Fruit fly (Drosophila melanogaster) ovary, adult (tissue): ENCODE measurements around the gene CG7320.

ENCODE experiments used
- CG17801 ChIP-seq: fragments of 200-800 bp; optimal IDR thresholded peaks from 2 replicates; lab custom pipeline; 2019; ENCODE audit warnings: missing biosample characterization, mild to moderate bottlenecking, missing genetic modification characterization, moderate library complexity; ENCODE audit not compliant: partially characterized antibody

The CG7320 gene

DNA sequence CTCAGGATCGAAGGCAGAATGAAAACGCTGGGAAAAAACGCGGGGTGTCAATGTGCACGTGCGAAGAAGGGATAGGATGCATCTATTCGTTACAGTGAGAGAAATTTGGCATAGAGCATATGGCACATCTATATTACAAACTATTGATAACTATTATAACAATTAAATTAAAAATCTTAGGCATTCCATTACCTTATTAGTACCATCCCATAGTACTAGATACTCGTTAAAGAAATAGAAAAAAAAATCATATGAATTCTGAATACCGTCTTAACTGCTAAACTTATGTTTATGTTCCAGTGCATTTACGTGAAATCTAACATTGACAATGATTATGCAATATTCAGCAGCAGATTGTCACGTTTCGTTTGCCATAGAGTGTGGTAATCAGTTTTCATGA lies 1.1 kb upstream of the CG7320 start:
- TF ChIP-seq CG17801 (GFP tag; lab: Kevin White, UChicago), result no peak

DNA sequence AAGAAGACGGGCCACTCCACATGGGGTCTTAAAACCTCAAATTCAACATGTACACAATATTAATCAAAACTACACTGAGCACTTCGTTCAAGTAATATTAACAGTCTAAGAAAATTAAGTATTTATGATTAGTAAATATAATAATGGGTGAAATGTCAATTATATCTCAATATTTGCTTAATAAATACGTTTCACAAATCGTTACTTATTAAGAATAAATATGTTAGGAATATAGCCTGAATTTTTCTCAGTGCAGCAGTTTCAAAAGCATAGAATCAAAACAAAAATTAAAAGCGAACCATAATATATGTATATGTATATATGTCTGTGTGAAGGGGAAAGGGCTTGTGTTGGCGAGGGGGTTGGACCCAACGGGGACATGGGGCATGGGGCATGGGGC lies 2.7 kb downstream of the CG7320 start:
- TF ChIP-seq CG17801 (GFP tag; lab: Kevin White, UChicago), result no peak

DNA sequence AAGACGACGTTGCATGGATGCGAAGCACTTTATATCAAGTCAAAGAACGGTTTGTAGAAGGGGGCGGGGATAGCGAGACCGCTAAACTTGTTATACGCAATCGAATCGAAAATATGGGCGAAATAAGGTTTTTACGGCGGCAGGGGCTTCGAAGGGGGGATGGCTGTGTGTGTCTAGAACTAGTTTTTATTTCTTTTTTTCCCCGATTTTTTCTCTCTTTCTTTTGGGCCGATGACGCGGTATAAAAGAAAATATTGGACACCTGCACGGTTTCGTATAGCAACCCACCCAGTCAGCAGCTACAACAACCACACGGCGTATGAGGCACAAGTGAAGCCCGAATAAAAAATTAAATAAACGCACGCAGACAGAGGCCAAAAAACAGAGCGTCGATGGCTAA lies 3.1 kb downstream of the CG7320 start:
- TF ChIP-seq CG17801 (GFP tag; lab: Kevin White, UChicago), result no peak

dm6 chr3L:18205516-18205915 lies 4.2 kb downstream of the CG7320 start:
- no peak for TF ChIP-seq CG17801 (GFP tag; lab: Kevin White, UChicago)

- TF ChIP-seq CG17801 (GFP tag; lab: Kevin White, UChicago), result no peak
These were observed 11.0 kb downstream of the CG7320 start for dm6 chr3L:18212237-18212653.

DNA sequence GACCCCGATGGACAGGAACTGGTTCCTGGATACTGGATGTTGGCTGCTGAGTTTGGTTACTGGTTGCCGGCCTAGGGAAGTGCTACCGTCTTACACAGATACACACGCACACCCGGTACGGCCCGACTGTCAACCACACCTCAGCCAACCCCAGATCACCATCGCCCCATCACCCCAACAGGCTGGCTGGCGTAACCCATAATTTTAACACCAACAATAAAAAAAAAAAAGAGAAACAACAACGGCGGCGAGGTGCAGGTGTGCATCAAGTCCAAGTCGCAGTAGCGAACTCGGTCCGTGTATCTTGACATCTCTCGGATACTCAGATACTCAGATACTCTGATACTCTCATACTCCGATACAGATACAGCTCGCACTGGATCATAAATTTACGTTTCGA lies 12.5 kb downstream of the CG7320 start:
- no peak for TF ChIP-seq CG17801 (GFP tag; lab: Kevin White, UChicago)

dm6 chr3L:18215669-18216068 lies 14.4 kb downstream of the CG7320 start:
- TF ChIP-seq CG17801 (GFP tag; lab: Kevin White, UChicago), result no peak

dm6 chr3L:18216931-18217330 lies 15.6 kb downstream of the CG7320 start:
- no peak for TF ChIP-seq CG17801 (GFP tag; lab: Kevin White, UChicago)

DNA sequence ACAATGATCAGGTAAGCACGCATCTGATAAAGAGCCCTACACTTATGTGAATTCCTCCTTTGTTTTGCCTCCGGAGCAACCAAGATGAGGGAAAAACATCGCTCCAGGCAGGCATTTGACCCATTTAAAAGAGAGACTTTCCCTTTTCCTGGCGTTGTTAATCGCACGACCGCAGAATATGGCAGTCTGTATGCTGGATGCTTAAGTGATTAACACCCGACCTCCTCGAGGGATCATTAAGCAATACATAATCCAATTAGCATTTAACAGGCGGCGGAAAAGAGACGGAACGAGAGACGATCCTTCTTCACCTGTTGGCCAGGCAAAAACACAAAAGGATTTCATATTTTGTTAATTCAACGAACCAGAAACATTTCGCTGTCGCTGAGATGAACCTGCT lies 17.2 kb downstream of the CG7320 start:
- TF ChIP-seq CG17801 (GFP tag; lab: Kevin White, UChicago), result no peak

DNA sequence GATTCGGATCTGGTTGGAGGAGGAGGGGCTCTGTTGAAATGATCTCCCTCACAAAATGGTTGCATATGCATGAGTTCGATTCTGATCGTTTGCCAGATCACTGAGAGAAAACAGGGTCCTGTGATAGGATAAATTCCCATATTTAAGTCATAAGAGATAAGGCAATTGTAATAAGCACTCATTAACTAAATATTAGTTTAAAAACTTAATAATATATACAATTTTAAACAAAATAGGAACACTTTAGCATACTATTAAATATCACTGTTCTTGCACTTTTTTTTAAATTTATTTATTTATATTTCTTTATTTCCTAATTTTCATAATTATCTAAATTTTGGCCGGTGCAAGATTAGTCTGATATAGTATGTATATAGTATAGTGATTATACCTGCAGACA lies 18.1 kb downstream of the CG7320 start:
- no peak for TF ChIP-seq CG17801 (GFP tag; lab: Kevin White, UChicago)

DNA sequence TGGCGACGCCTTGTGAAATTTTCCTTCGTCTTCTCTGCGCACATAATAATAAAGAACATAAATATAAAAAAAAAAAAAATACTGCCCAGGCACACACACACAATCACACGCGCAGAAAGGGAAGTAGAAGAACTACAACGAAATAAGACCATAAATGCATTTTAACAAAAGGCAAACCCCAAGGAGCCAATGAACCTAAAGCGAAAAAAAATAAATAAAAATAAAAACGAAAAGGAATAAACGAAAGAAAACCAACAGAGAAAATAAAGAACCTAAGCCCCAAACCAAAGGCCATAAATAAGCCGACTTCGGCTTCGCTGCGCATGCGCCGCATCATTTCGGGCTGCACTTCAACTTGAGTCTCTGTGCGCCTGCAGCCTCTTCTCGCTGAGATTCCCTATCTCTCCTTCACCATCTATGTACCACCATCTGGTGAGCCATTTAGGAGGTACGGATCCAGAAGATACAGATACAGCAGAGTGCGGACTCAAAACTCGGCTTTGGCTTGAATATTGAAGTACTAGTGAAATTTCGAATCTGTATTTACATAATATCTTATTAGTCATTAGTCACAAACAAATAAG lies 20.1 kb downstream of the CG7320 start:
- no peak for TF ChIP-seq CG17801 (GFP tag; lab: Kevin White, UChicago)

- TF ChIP-seq CG17801 (GFP tag; lab: Kevin White, UChicago), result no peak
These were observed 21.0 kb downstream of the CG7320 start for dm6 chr3L:18222284-18222683.

DNA sequence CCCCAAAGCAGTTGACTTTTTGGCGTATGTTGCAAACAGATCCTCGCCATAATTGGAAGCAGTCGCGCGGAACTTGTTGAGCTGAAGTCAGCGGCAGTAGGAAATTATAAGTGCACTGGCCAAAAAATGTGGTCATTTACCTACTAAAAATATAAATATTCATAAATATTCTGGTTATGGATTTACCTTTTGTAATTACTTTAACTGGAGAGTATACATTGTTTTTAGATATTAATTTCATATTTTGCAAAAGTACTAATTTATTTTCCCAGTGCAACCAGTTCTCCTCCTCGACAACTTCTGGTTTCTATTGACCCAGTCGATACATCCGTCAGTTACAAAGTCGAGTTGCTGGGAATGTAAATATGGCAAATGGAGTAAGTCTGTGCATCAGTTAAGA lies 22.1 kb downstream of the CG7320 start:
- TF ChIP-seq CG17801 (GFP tag; lab: Kevin White, UChicago), result no peak

- no peak for TF ChIP-seq CG17801 (GFP tag; lab: Kevin White, UChicago)
These were observed 23.5 kb downstream of the CG7320 start for dm6 chr3L:18224612-18225409.

DNA sequence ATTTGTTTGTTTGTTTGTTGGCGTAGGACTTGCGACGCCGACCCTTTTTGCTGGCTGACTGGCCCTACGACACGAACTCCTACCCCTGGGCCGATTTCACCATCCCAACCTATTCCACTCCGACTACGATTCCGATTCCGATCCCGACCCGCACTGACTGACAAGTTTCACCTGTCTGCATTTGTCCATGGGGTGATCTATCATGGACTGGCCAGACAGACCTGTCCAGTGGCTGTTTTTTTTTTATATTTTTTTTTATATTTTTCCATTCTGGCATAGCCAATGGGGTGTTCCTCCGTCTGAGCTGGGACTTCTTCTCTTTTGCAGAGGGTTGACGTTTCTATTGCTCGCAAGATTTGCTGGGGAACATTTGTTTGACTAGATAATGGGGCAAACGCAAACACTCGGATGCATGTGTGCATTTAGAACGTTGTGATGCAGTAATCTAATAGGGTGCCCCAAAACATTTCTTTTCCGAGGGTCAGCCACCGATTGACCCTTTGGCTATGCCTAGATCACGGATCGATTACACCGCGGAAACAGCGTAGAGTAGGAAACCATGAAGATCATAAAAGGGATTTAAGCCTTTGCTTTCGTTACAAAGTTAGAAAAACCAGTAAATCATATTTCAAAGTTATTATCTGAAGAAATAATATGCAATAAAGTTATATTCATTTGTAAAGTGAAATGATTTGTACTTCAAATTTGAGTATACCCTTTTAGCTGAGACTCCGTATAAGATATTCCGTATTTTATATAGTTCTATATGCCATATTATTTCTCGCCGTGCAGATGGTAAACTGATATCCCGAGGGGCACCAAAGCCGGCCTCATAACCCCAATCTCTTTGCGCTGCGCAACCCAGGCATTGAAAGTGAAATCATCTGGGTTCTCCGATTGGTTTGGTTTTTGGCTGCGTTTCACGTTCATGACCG lies 24.4 kb downstream of the CG7320 start:
- no peak for TF ChIP-seq CG17801 (GFP tag; lab: Kevin White, UChicago)
